Fruit fly (Drosophila melanogaster) whole organism, prepupa: ENCODE data around the gene P5cr.

ENCODE experiments used
- Blimp-1 ChIP-seq: fragments of 200-800 bp; sonication (Bioruptor generic); optimal IDR thresholded peaks from 3 replicates; lab custom pipeline; 2017; ENCODE audit warnings: missing biosample characterization, missing genetic modification characterization, mild to moderate bottlenecking, moderate library complexity, missing genetic modification reagents
- CG10631 ChIP-seq: fragments of 200-800 bp; sonication (Bioruptor generic); optimal IDR thresholded peaks from 2 replicates; lab custom pipeline; 2016; ENCODE audit warnings: missing biosample characterization, missing genetic modification characterization
- CG10669 ChIP-seq: fragments of 200-800 bp; sonication (Bioruptor generic); optimal IDR thresholded peaks from 3 replicates; lab custom pipeline; 2018; ENCODE audit warnings: missing biosample characterization, mild to moderate bottlenecking, missing genetic modification characterization, moderate library complexity
- CG11762 ChIP-seq: fragments of 200-800 bp; sonication (Bioruptor generic); optimal IDR thresholded peaks from 3 replicates; lab custom pipeline; 2016; ENCODE audit warnings: missing biosample characterization, missing genetic modification characterization; ENCODE audit not compliant: insufficient read depth
- CG11902 ChIP-seq: fragments of 200-800 bp; sonication (Bioruptor generic); optimal IDR thresholded peaks from 3 replicates; lab custom pipeline; 2016; ENCODE audit warnings: missing biosample characterization, missing genetic modification characterization
- CG1621 ChIP-seq: fragments of 200-800 bp; sonication (Bioruptor generic); optimal IDR thresholded peaks from 3 replicates; lab custom pipeline; 2018; ENCODE audit warnings: missing biosample characterization, mild to moderate bottlenecking, missing genetic modification characterization
- CG16779 ChIP-seq: fragments of 200-800 bp; sonication (Bioruptor generic); optimal IDR thresholded peaks from 3 replicates; lab custom pipeline; 2017; ENCODE audit warnings: missing biosample characterization, mild to moderate bottlenecking, missing genetic modification characterization
- CG3032 ChIP-seq: fragments of 200-800 bp; optimal IDR thresholded peaks from 2 replicates; lab custom pipeline; 2019; ENCODE audit warnings: missing biosample characterization, mild to moderate bottlenecking, missing genetic modification characterization, moderate library complexity
- CG31627 ChIP-seq: fragments of 200-800 bp; sonication (Bioruptor generic); optimal IDR thresholded peaks from 3 replicates; lab custom pipeline; 2016; ENCODE audit warnings: missing biosample characterization, missing genetic modification characterization
- CG32006 ChIP-seq: fragments of 200-800 bp; sonication (Bioruptor generic); optimal IDR thresholded peaks from 3 replicates; lab custom pipeline; 2017; ENCODE audit warnings: missing biosample characterization, mild to moderate bottlenecking, missing genetic modification characterization
- CG34406 ChIP-seq: fragments of 200-800 bp; sonication (Bioruptor generic); optimal IDR thresholded peaks from 3 replicates; lab custom pipeline; 2016; ENCODE audit warnings: missing biosample characterization, missing genetic modification characterization
- CG4318 ChIP-seq: fragments of 200-800 bp; sonication (Bioruptor generic); optimal IDR thresholded peaks from 3 replicates; lab custom pipeline; 2017; ENCODE audit warnings: missing biosample characterization, mild to moderate bottlenecking, missing genetic modification characterization
- CG6163 ChIP-seq: fragments of 200-800 bp; sonication (Bioruptor generic); IDR thresholded peaks from 3 replicates; pipeline ENCODE4 v1.3.6; 2022; ENCODE audit warnings: missing biosample characterization, missing genetic modification characterization
- CG6276 ChIP-seq: fragments of 200-800 bp; sonication (Bioruptor generic); optimal IDR thresholded peaks from 2 replicates; lab custom pipeline; 2017; ENCODE audit warnings: missing biosample characterization, mild to moderate bottlenecking, missing genetic modification characterization
- CG6792 ChIP-seq: fragments of 200-800 bp; sonication (Bioruptor generic); optimal IDR thresholded peaks from 3 replicates; lab custom pipeline; 2016; ENCODE audit warnings: missing biosample characterization, missing genetic modification characterization
- CG6808 ChIP-seq: fragments of 200-800 bp; sonication (Bioruptor generic); optimal IDR thresholded peaks from 3 replicates; lab custom pipeline; 2017; ENCODE audit warnings: missing biosample characterization, missing genetic modification characterization, mild to moderate bottlenecking, moderate library complexity, missing genetic modification reagents
- CG6854 ChIP-seq: fragments of 200-800 bp; sonication (Bioruptor generic); optimal IDR thresholded peaks from 2 replicates; lab custom pipeline; 2017; ENCODE audit warnings: missing biosample characterization, mild to moderate bottlenecking, missing genetic modification characterization
- CG8119 ChIP-seq: fragments of 200-800 bp; sonication (Bioruptor generic); IDR thresholded peaks from 3 replicates; pipeline ENCODE4 v1.3.6; 2022; ENCODE audit warnings: missing biosample characterization, missing genetic modification characterization
- CG8319 ChIP-seq: fragments of 200-800 bp; sonication (Bioruptor generic); optimal IDR thresholded peaks from 3 replicates; lab custom pipeline; 2016; ENCODE audit warnings: missing biosample characterization, missing genetic modification characterization
- CG9139 ChIP-seq: fragments of 200-800 bp; sonication (Bioruptor generic); optimal IDR thresholded peaks from 3 replicates; lab custom pipeline; 2017; ENCODE audit warnings: missing biosample characterization, mild to moderate bottlenecking, missing genetic modification characterization
- Eip93F ChIP-seq: fragments of 200-800 bp; sonication (Bioruptor generic); optimal IDR thresholded peaks from 2 replicates; lab custom pipeline; 2016; ENCODE audit warnings: missing biosample characterization, mild to moderate bottlenecking, missing genetic modification characterization
- Ets21C ChIP-seq: fragments of 200-800 bp; sonication (Bioruptor generic); optimal IDR thresholded peaks from 3 replicates; lab custom pipeline; 2016; ENCODE audit warnings: missing biosample characterization, missing genetic modification characterization
- Ets96B ChIP-seq: fragments of 200-800 bp; optimal IDR thresholded peaks from 2 replicates; lab custom pipeline; 2019; ENCODE audit warnings: missing biosample characterization, mild to moderate bottlenecking, missing genetic modification characterization, moderate library complexity
- Gug ChIP-seq: fragments of 200-800 bp; sonication (Bioruptor generic); IDR thresholded peaks from 2 replicates; pipeline ENCODE4 v1.3.6; 2022; ENCODE audit warnings: missing biosample characterization, missing genetic modification characterization
- Hr38 ChIP-seq: sonication (Bioruptor generic); optimal IDR thresholded peaks from 2 replicates; lab custom pipeline; 2016; ENCODE audit warnings: missing biosample characterization, missing genetic modification characterization
- Hr39 ChIP-seq: fragments of 200-800 bp; sonication (Bioruptor generic); optimal IDR thresholded peaks from 2 replicates; lab custom pipeline; 2016; ENCODE audit warnings: missing biosample characterization, missing genetic modification characterization
- Lpt ChIP-seq: fragments of 200-800 bp; sonication (Bioruptor generic); optimal IDR thresholded peaks from 3 replicates; lab custom pipeline; 2016; ENCODE audit warnings: missing biosample characterization, missing genetic modification characterization
- Met ChIP-seq: fragments of 200-800 bp; sonication (Bioruptor generic); optimal IDR thresholded peaks from 3 replicates; lab custom pipeline; 2016; ENCODE audit warnings: missing biosample characterization, missing genetic modification characterization
- OdsH ChIP-seq: fragments of 200-800 bp; sonication (Bioruptor generic); optimal IDR thresholded peaks from 3 replicates; lab custom pipeline; 2016; ENCODE audit warnings: missing biosample characterization, missing genetic modification characterization
- Smox ChIP-seq: fragments of 200-800 bp; sonication (Bioruptor generic); optimal IDR thresholded peaks from 3 replicates; lab custom pipeline; 2016; ENCODE audit warnings: missing biosample characterization, missing genetic modification characterization
- Sox102F ChIP-seq: fragments of 200-800 bp; sonication (Bioruptor generic); optimal IDR thresholded peaks from 2 replicates; lab custom pipeline; 2016; ENCODE audit warnings: missing biosample characterization, mild to moderate bottlenecking, missing genetic modification characterization
- Sox14 ChIP-seq: fragments of 200-800 bp; sonication (Bioruptor generic); optimal IDR thresholded peaks from 3 replicates; lab custom pipeline; 2016; ENCODE audit warnings: missing biosample characterization, missing genetic modification characterization
- Sox15 ChIP-seq: fragments of 200-800 bp; sonication (Bioruptor generic); optimal IDR thresholded peaks from 3 replicates; lab custom pipeline; 2016; ENCODE audit warnings: missing biosample characterization, missing genetic modification characterization
- achi ChIP-seq: fragments of 200-800 bp; sonication (Bioruptor generic); optimal IDR thresholded peaks from 3 replicates; lab custom pipeline; 2016; ENCODE audit warnings: missing biosample characterization, missing genetic modification characterization
- acj6 ChIP-seq: fragments of 200-800 bp; sonication (Bioruptor generic); optimal IDR thresholded peaks from 3 replicates; lab custom pipeline; 2016; ENCODE audit warnings: missing biosample characterization, missing genetic modification characterization
- cyc ChIP-seq: fragments of 200-800 bp; sonication (Bioruptor generic); optimal IDR thresholded peaks from 3 replicates; lab custom pipeline; 2016; ENCODE audit warnings: missing biosample characterization, missing genetic modification characterization
- dac ChIP-seq: fragments of 200-800 bp; sonication (Bioruptor generic); optimal IDR thresholded peaks from 2 replicates; lab custom pipeline; 2017; ENCODE audit warnings: missing biosample characterization, mild to moderate bottlenecking, missing genetic modification characterization
- dsx ChIP-seq: fragments of 200-800 bp; optimal IDR thresholded peaks from 3 replicates; lab custom pipeline; 2019; ENCODE audit warnings: missing biosample characterization, mild to moderate bottlenecking, missing genetic modification characterization, moderate library complexity; ENCODE audit not compliant: poor library complexity, severe bottlenecking
- eg ChIP-seq: fragments of 200-800 bp; sonication (Bioruptor generic); IDR thresholded peaks from 3 replicates; pipeline ENCODE4 v1.3.6; 2022; ENCODE audit warnings: missing biosample characterization, missing genetic modification characterization
- esn ChIP-seq: fragments of 200-800 bp; sonication (Bioruptor generic); optimal IDR thresholded peaks from 2 replicates; lab custom pipeline; 2016; ENCODE audit warnings: missing biosample characterization, mild to moderate bottlenecking, missing genetic modification characterization, moderate library complexity
- fd59A ChIP-seq: fragments of 200-800 bp; sonication (Bioruptor generic); optimal IDR thresholded peaks from 2 replicates; lab custom pipeline; 2017; ENCODE audit warnings: missing biosample characterization, mild to moderate bottlenecking, missing genetic modification characterization, missing genetic modification reagents
- fd85E ChIP-seq: fragments of 200-800 bp; sonication (Bioruptor generic); optimal IDR thresholded peaks from 3 replicates; lab custom pipeline; 2016; ENCODE audit warnings: missing biosample characterization, missing genetic modification characterization
- fkh ChIP-seq: fragments of 200-800 bp; sonication (Bioruptor generic); optimal IDR thresholded peaks from 3 replicates; lab custom pipeline; 2017; ENCODE audit warnings: missing biosample characterization, mild to moderate bottlenecking, missing genetic modification characterization, moderate library complexity
- lz ChIP-seq: fragments of 200-800 bp; sonication (Bioruptor generic); optimal IDR thresholded peaks from 3 replicates; lab custom pipeline; 2016; ENCODE audit warnings: missing biosample characterization, missing genetic modification characterization
- net ChIP-seq: fragments of 200-800 bp; sonication (Bioruptor generic); optimal IDR thresholded peaks from 3 replicates; lab custom pipeline; 2016; ENCODE audit warnings: missing biosample characterization, missing genetic modification characterization
- pdm3 ChIP-seq: fragments of 200-800 bp; sonication (Bioruptor generic); optimal IDR thresholded peaks from 3 replicates; lab custom pipeline; 2016; ENCODE audit warnings: missing biosample characterization, missing genetic modification characterization
- spab ChIP-seq: fragments of 200-800 bp; sonication (Bioruptor generic); optimal IDR thresholded peaks from 2 replicates; lab custom pipeline; 2017; ENCODE audit warnings: missing biosample characterization, mild to moderate bottlenecking, missing genetic modification characterization, missing genetic modification reagents
- ss ChIP-seq, 2 experiments: fragments of 200-800 bp; sonication (Bioruptor generic); optimal IDR thresholded peaks; 2 replicates in 1 of 2; 3 replicates in 1 of 2; lab custom pipeline; 2017 to 2018; ENCODE audit warnings: mild to moderate bottlenecking in 2 of 2, missing biosample characterization in 2 of 2, missing genetic modification characterization in 2 of 2, moderate library complexity in 1 of 2
- topi ChIP-seq: fragments of 200-800 bp; sonication (Bioruptor generic); optimal IDR thresholded peaks from 3 replicates; lab custom pipeline; 2016; ENCODE audit warnings: missing biosample characterization, missing genetic modification characterization
- vri ChIP-seq: fragments of 200-800 bp; sonication (Bioruptor generic); optimal IDR thresholded peaks from 3 replicates; lab custom pipeline; 2016; ENCODE audit warnings: missing biosample characterization, mild to moderate bottlenecking, missing genetic modification characterization

The P5cr gene

dm6 chr3R:18995556-18996272, 33.0 kb upstream of the P5cr start:
- TF ChIP-seq CG4318 (GFP tag; lab: Kevin White, UChicago) (peak; percentile 74), CG8119 (peak; percentile 89), achi (GFP tag; lab: Kevin White, UChicago) (peak; percentile 94), eg (peak; percentile 90), CG6163 (GFP tag; lab: Robert Waterston, UW) (peak; percentile 95), dsx (GFP tag; lab: Kevin White, UChicago) (peak; percentile 87), CG6792 (GFP tag; lab: Kevin White, UChicago) (peak; percentile 95), CG16779 (tag; lab: Kevin White, UChicago) (peak; percentile 75), CG1621 (tag; lab: Kevin White, UChicago) (peak; percentile 83), Smox (GFP tag; lab: Kevin White, UChicago) (peak; percentile 92), Sox14 (peak; percentile 92), CG9139 (GFP tag; lab: Kevin White, UChicago) (peak; percentile 83), CG8319 (GFP tag; lab: Kevin White, UChicago) (peak; percentile 94), CG11762 (peak; percentile 94), Met (peak; percentile 93), Sox102F (GFP tag; lab: Kevin White, UChicago) (peak; percentile 89), fd85E (GFP tag; lab: Kevin White, UChicago) (peak; percentile 85), Gug (GFP tag; lab: Robert Waterston, UW) (peak; percentile 83), Hr39 (GFP tag; lab: Kevin White, UChicago) (peak; percentile 89), fkh (no peak), acj6 (GFP tag; lab: Kevin White, UChicago) (peak; percentile 96), CG34406 (peak; percentile 95), fd59A (GFP tag; lab: Kevin White, UChicago) (peak; percentile 84), Hr38 (GFP tag; lab: Kevin White, UChicago) (no peak), spab (GFP tag; lab: Kevin White, UChicago) (peak; percentile 88), cyc (GFP tag; lab: Kevin White, UChicago) (peak; percentile 92), topi (GFP tag; lab: Kevin White, UChicago) (peak; percentile 94), vri (GFP tag; lab: Kevin White, UChicago) (peak; percentile 65), ss (GFP tag; optimal IDR thresholded peaks at IDR 0.05; lab: Kevin White, UChicago) (peak; percentile 77 to 89), CG6276 (GFP tag; lab: Kevin White, UChicago) (peak; percentile 72), CG6808 (GFP tag; lab: Kevin White, UChicago) (peak; percentile 85), CG3032 (tag; lab: Kevin White, UChicago) (peak; percentile 86), Eip93F (GFP tag; lab: Kevin White, UChicago) (peak; percentile 75), lz (GFP tag; lab: Kevin White, UChicago) (peak; percentile 93), net (GFP tag; lab: Kevin White, UChicago) (peak; percentile 92), pdm3 (GFP tag; lab: Kevin White, UChicago) (peak; percentile 93), OdsH (peak; percentile 95), Blimp-1 (GFP tag; lab: Kevin White, UChicago) (peak; percentile 58), CG32006 (GFP tag; lab: Kevin White, UChicago) (peak; percentile 91), Sox15 (GFP tag; lab: Kevin White, UChicago) (peak; percentile 92), Ets21C (GFP tag; lab: Kevin White, UChicago) (peak; percentile 86), CG11902 (peak; percentile 94), CG31627 (GFP tag; lab: Kevin White, UChicago) (peak; percentile 90), CG10631 (GFP tag; lab: Kevin White, UChicago) (peak; percentile 92), dac (peak; percentile 58), CG10669 (GFP tag; lab: Kevin White, UChicago) (peak; percentile 90), esn (GFP tag; lab: Kevin White, UChicago) (peak; percentile 94), Ets96B (peak; percentile 90), Lpt (GFP tag; lab: Kevin White, UChicago) (peak; percentile 89), CG6854 (GFP tag; lab: Kevin White, UChicago) (peak; percentile 84)
